Worm (Caenorhabditis elegans): Measurements from ENCODE around the gene unc-10.

DNA sequence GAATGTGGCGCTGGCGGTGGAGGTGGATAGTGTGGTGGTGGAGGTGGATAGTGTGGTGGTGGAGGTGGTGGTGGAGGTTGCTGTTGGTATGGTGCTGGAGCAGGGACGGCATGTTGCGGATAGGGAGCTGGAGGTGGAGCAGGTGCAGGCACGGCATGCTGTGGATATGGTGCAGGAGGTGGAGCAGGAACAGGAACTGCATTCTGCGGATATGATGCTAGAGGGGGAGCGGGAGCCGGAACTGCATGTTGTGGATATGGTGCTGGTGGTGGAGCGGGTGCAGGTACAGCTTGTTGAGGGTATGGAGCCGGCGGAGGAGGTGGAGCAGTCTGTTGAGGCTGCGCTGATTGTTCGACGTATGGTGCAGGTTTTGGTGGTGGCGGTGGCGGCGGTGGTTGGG is 11.2 kb downstream of the unc-10 start:
- TF ChIP-seq cog-1 (tag; optimal IDR thresholded peaks at IDR 0.05), result no peak
- TF ChIP-seq tab-1 (GFP tag; IDR thresholded peaks at IDR 0.05), result no peak
- TF ChIP-seq ztf-23 (GFP tag; IDR thresholded peaks at IDR 0.05), result no peak
- TF ChIP-seq ztf-29 (GFP tag; IDR thresholded peaks at IDR 0.05), result no peak
- no peak for TF ChIP-seq ref-1 (GFP tag; conservative IDR thresholded peaks at IDR 0.05)
- TF ChIP-seq flt-1 (GFP tag; IDR thresholded peaks at IDR 0.05), result no peak
